Worm (Caenorhabditis elegans) whole organism, early embryonic: ENCODE results near the gene ZC449.4.
A peak's percentile ranks its signal among the peaks of the same experiment; 100 is the strongest.

Experiments
- B0310.2 ChIP-seq: sonication (generic microtip); optimal IDR thresholded peaks from 2 replicates; lab custom pipeline; 2016; ENCODE audit warnings: mild to moderate bottlenecking, missing genetic modification characterization, missing compliant biosample characterization
- F13C5.2 ChIP-seq: sonication (generic microtip); optimal IDR thresholded peaks from 2 replicates; lab custom pipeline; 2017; ENCODE audit warnings: mild to moderate bottlenecking, missing genetic modification characterization, inconsistent platforms, missing compliant biosample characterization
- aly-1 ChIP-seq: sonication (generic microtip); optimal IDR thresholded peaks from 2 replicates; lab custom pipeline; 2016; ENCODE audit warnings: missing genetic modification characterization, missing compliant biosample characterization
- ama-1 ChIP-seq: fragments of 150-350 bp; optimal IDR thresholded peaks from 2 replicates; lab custom pipeline; 2014
- ceh-13 ChIP-seq: fragments of 200-800 bp; sonication (Bioruptor generic); optimal IDR thresholded peaks from 2 replicates; lab custom pipeline; 2018; ENCODE audit warnings: mild to moderate bottlenecking, missing genetic modification characterization, missing compliant biosample characterization
- ceh-36 ChIP-seq: sonication (generic microtip); optimal IDR thresholded peaks from 2 replicates; lab custom pipeline; 2016; ENCODE audit warnings: missing genetic modification characterization, inconsistent platforms, missing compliant biosample characterization
- ets-7 ChIP-seq: sonication (generic microtip); optimal IDR thresholded peaks from 2 replicates; lab custom pipeline; 2016; ENCODE audit warnings: missing genotype, missing genetic modification characterization, missing compliant biosample characterization
- flt-1 ChIP-seq: fragments of 200-800 bp; sonication (Bioruptor generic); IDR thresholded peaks from 2 replicates; pipeline ENCODE4 v1.3.6; 2022; ENCODE audit warnings: missing genetic modification characterization, missing compliant biosample characterization
- hmbx-1 ChIP-seq: sonication (generic microtip); optimal IDR thresholded peaks from 2 replicates; lab custom pipeline; 2016; ENCODE audit warnings: mild to moderate bottlenecking, missing genetic modification characterization, missing compliant biosample characterization
- hmg-4 ChIP-seq: fragments of 200-800 bp; sonication (Bioruptor generic); optimal IDR thresholded peaks from 2 replicates; lab custom pipeline; 2018; ENCODE audit warnings: mild to moderate bottlenecking, missing genetic modification characterization, missing compliant biosample characterization
- hnd-1 ChIP-seq: sonication (generic microtip); optimal IDR thresholded peaks from 2 replicates; lab custom pipeline; 2016; ENCODE audit warnings: missing genetic modification characterization, missing compliant biosample characterization
- pes-1 ChIP-seq: fragments of 200-800 bp; sonication (Bioruptor generic); IDR thresholded peaks from 2 replicates; pipeline ENCODE4 v1.3.6; 2022; ENCODE audit warnings: missing genetic modification reagents, missing genetic modification characterization, missing compliant biosample characterization
- scrt-1 ChIP-seq: fragments of 200-800 bp; sonication (Bioruptor generic); IDR thresholded peaks from 2 replicates; pipeline ENCODE4 v1.3.6; 2022; ENCODE audit warnings: missing genetic modification characterization, missing compliant biosample characterization
- sea-1 ChIP-seq: fragments of 200-800 bp; sonication (Bioruptor generic); conservative IDR thresholded peaks from 2 replicates; pipeline ENCODE4 v1.3.6; 2022; ENCODE audit warnings: missing genetic modification characterization, missing compliant biosample characterization
- tbx-11 ChIP-seq: fragments of 200-800 bp; sonication (Bioruptor generic); IDR thresholded peaks from 2 replicates; pipeline ENCODE4 v1.3.6; 2022; ENCODE audit warnings: missing genetic modification characterization, missing compliant biosample characterization
- tbx-37 ChIP-seq: fragments of 200-800 bp; sonication (Bioruptor generic); conservative IDR thresholded peaks from 2 replicates; pipeline ENCODE4 v1.3.6; 2022; ENCODE audit warnings: missing genetic modification reagents, missing genetic modification characterization, missing compliant biosample characterization
- tra-4 ChIP-seq: sonication (generic microtip); optimal IDR thresholded peaks from 2 replicates; lab custom pipeline; 2017; ENCODE audit warnings: missing genetic modification characterization, missing compliant biosample characterization

Gene ZC449.4

ce11 chrX:5022682-5023081 is 11.1 kb downstream of the ZC449.4 start:
- TF ChIP-seq ama-1 (no peak), sea-1 (GFP tag; lab: Robert Waterston, UW) (peak; percentile 75), pes-1 (peak; percentile 88), ceh-36 (tag; lab: Kevin White, UChicago) (peak; percentile 42), ceh-13 (GFP tag; lab: Kevin White, UChicago) (peak; percentile 34), hmg-4 (GFP tag; lab: Kevin White, UChicago) (peak; percentile 72), tbx-37 (GFP tag; lab: Robert Waterston, UW) (peak; percentile 77; the same call in 1 of the 2 replicates), hnd-1 (tag; lab: Kevin White, UChicago) (peak; percentile 21), F13C5.2 (no peak), flt-1 (peak; percentile 81), tra-4 (tag; lab: Kevin White, UChicago) (no peak), hmbx-1 (tag; lab: Kevin White, UChicago) (no peak), ets-7 (no peak), aly-1 (peak; percentile 69), tbx-11 (GFP tag; lab: Robert Waterston, UW) (peak; percentile 79), scrt-1 (peak; percentile 80), B0310.2 (tag; lab: Kevin White, UChicago) (peak; percentile 54)

- TF ChIP-seq F13C5.2 = no peak
- no peak for TF ChIP-seq sea-1 (GFP tag; lab: Robert Waterston, UW)
- TF ChIP-seq ets-7 = no peak
These were observed 12.8 kb downstream of the ZC449.4 start, which contains the start of gene ZC449.2 for ce11 chrX:5020996-5021395. Gene ZC449.2 (plus strand): TSS chrX:5021285.

- TF ChIP-seq scrt-1 (no peak), hmg-4 (GFP tag; lab: Kevin White, UChicago) (no peak), tra-4 (tag; lab: Kevin White, UChicago) (no peak), hmbx-1 (tag; lab: Kevin White, UChicago) (no peak), pes-1 (no peak), ets-7 (no peak), aly-1 (no peak), ama-1 (no peak), hnd-1 (tag; lab: Kevin White, UChicago) (no peak), ceh-36 (tag; lab: Kevin White, UChicago) (no peak), B0310.2 (tag; lab: Kevin White, UChicago) (no peak), flt-1 (no peak), F13C5.2 (no peak), tbx-37 (GFP tag; lab: Robert Waterston, UW) (no peak), ceh-13 (GFP tag; lab: Kevin White, UChicago) (no peak), sea-1 (GFP tag; lab: Robert Waterston, UW) (no peak)
These were observed 15.6 kb downstream of the ZC449.4 start for ce11 chrX:5018062-5018653.

ce11 chrX:5017591-5017990 is 16.2 kb downstream of the ZC449.4 start, which contains the start of gene sek-3:
Gene sek-3 (plus strand): TSS chrX:5017891.
- no peak for TF ChIP-seq pes-1
- TF ChIP-seq ama-1 = no peak
- no peak for TF ChIP-seq flt-1
- no peak for TF ChIP-seq B0310.2 (tag; lab: Kevin White, UChicago)
- TF ChIP-seq sea-1 (GFP tag; lab: Robert Waterston, UW) = no peak
- TF ChIP-seq tbx-11 (GFP tag; lab: Robert Waterston, UW) = no peak

- TF ChIP-seq sea-1 (GFP tag; lab: Robert Waterston, UW) = no peak
- no peak for TF ChIP-seq flt-1
- TF ChIP-seq tbx-37 (GFP tag; lab: Robert Waterston, UW) = no peak
- no peak for TF ChIP-seq B0310.2 (tag; lab: Kevin White, UChicago)
- no peak for TF ChIP-seq ceh-36 (tag; lab: Kevin White, UChicago)
- no peak for TF ChIP-seq ama-1
- TF ChIP-seq scrt-1 = no peak
- TF ChIP-seq pes-1 = no peak
These were observed 18.0 kb downstream of the ZC449.4 start, which contains the start of gene ZC449.8 for ce11 chrX:5015775-5016174. Gene ZC449.8 (plus strand): TSS chrX:5016075.

- TF ChIP-seq flt-1 (no peak), pes-1 (no peak), ceh-36 (tag; lab: Kevin White, UChicago) (no peak), aly-1 (no peak), tbx-11 (GFP tag; lab: Robert Waterston, UW) (no peak), F13C5.2 (no peak), hmg-4 (GFP tag; lab: Kevin White, UChicago) (no peak), hmbx-1 (tag; lab: Kevin White, UChicago) (no peak), hnd-1 (tag; lab: Kevin White, UChicago) (no peak), sea-1 (GFP tag; lab: Robert Waterston, UW) (no peak), tbx-37 (GFP tag; lab: Robert Waterston, UW) (no peak), ets-7 (no peak), ceh-13 (GFP tag; lab: Kevin White, UChicago) (no peak), tra-4 (tag; lab: Kevin White, UChicago) (no peak), ama-1 (no peak), scrt-1 (no peak), B0310.2 (tag; lab: Kevin White, UChicago) (no peak)
These were observed 19.9 kb downstream of the ZC449.4 start, which contains the start of gene ZC449.7 for ce11 chrX:5013826-5014225. Gene ZC449.7 (plus strand): TSS chrX:5014074.

- no peak for TF ChIP-seq aly-1
- no peak for TF ChIP-seq hmg-4 (GFP tag; lab: Kevin White, UChicago)
- no peak for TF ChIP-seq sea-1 (GFP tag; lab: Robert Waterston, UW)
- no peak for TF ChIP-seq tbx-11 (GFP tag; lab: Robert Waterston, UW)
- TF ChIP-seq flt-1 = no peak
- TF ChIP-seq F13C5.2 = no peak
- no peak for TF ChIP-seq ama-1
- no peak for TF ChIP-seq tra-4 (tag; lab: Kevin White, UChicago)
- no peak for TF ChIP-seq hmbx-1 (tag; lab: Kevin White, UChicago)
- TF ChIP-seq B0310.2 (tag; lab: Kevin White, UChicago) = no peak
- no peak for TF ChIP-seq tbx-37 (GFP tag; lab: Robert Waterston, UW)
- TF ChIP-seq scrt-1 = no peak
- no peak for TF ChIP-seq ets-7
- no peak for TF ChIP-seq ceh-13 (GFP tag; lab: Kevin White, UChicago)
- TF ChIP-seq pes-1 = no peak
- no peak for TF ChIP-seq ceh-36 (tag; lab: Kevin White, UChicago)
- no peak for TF ChIP-seq hnd-1 (tag; lab: Kevin White, UChicago)
These were observed 24.8 kb downstream of the ZC449.4 start, which contains the start of gene hsd-3 for ce11 chrX:5009000-5009399. Gene hsd-3 (plus strand): TSS chrX:5009300.
